Worm (Caenorhabditis elegans): ENCODE results near the gene cct-8.

The cct-8 gene

DNA sequence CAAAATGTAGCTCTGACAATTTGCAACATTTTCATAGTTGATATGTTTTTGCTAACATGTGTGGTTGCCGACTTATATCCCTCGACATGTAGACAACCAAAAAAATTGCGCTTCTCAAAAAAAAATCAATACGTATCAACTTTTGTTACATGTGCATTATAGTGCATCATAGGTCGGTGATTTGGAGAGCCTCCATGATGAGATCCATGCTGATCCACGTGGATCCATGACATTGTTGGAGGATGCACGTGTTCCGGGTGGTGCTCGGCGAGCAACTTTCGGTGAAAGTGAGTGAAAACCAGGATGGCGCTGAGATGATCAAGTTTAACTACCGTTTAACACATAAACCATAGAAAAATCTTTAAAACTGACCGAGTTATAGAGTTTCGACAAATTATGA is 17.3 kb upstream of the cct-8 start:
- TF ChIP-seq snpc-1.2 (GFP tag; IDR thresholded peaks at IDR 0.05) (no peak), lir-3 (tag; optimal IDR thresholded peaks at IDR 0.05) (no peak), zip-11 (GFP tag; IDR thresholded peaks at IDR 0.05) (no peak), lin-39 (tag; optimal IDR thresholded peaks at IDR 0.05) (no peak), hmg-1.1 (GFP tag; IDR thresholded peaks at IDR 0.05) (peak; percentile 9; the same call in 1 of the 2 replicates), T20F7.1 (GFP tag; optimal IDR thresholded peaks at IDR 0.05) (no peak), hlh-11 (tag; optimal IDR thresholded peaks at IDR 0.05) (no peak), daf-16 (GFP tag; optimal IDR thresholded peaks at IDR 0.05) (peak in 1 of 2 experiments; percentile 82), daf-16 (tag; optimal IDR thresholded peaks at IDR 0.05) (no peak)

DNA sequence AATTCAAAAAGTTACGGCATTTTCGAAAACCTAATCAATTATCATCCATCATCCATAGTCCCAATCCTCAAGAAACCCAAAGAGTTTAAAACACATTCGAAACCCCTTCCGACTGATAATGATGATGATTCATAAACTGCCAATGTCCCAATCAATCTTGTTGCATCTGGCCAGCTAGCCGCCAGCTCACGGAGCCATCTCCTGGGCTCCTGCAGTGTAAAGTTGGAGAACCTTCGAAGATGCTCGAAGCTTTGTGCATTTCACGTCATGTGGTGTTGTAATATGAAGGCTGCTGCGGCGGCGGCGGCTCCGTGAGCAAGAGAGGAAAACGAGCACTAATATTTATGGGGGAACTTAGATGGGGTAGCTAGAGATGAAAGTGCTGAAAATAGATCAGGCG is 14.3 kb upstream of the cct-8 start:
- no peak for TF ChIP-seq fos-1 (tag; optimal IDR thresholded peaks at IDR 0.05)
- TF ChIP-seq dmd-8 (GFP tag; IDR thresholded peaks at IDR 0.05) = no peak
- TF ChIP-seq hlh-11 (tag; optimal IDR thresholded peaks at IDR 0.05) = peak; percentile 19
- peak; percentile 38 for TF ChIP-seq aha-1 (tag)
- TF ChIP-seq lim-7 (GFP tag; IDR thresholded peaks at IDR 0.05) = no peak
- TF ChIP-seq nhr-11 (tag; optimal IDR thresholded peaks at IDR 0.05) = peak; percentile 54

DNA sequence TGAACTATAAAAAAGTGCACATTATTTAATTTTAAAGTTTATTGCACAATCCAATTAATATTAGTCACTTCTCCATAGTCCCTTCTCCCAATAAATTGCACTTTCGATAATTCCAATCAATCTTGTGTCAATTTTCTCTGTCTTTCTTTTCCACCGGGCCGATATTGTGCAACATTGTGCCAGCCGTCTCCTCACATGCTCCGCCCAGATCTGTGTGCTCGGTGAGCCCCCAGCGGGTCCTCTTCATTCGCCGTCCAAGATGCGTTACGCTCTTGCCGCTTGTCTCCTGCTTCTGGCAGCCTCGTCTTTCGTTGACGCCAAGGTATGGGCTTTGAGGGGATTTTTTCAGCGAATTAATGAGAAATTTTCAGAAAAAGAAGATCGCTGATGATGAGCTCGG is 13.5 kb upstream of the cct-8 start, which contains the start of gene ost-1:
TSS of gene ost-1 (plus strand) at position 207 of the 400 bp plus-strand sequence.
- peak; percentile 2 for TF ChIP-seq hlh-11 (tag; optimal IDR thresholded peaks at IDR 0.05)
- TF ChIP-seq ama-1 (optimal IDR thresholded peaks at IDR 0.05) = peak; percentile 41
- no peak for TF ChIP-seq skn-1 (tag; optimal IDR thresholded peaks at IDR 0.05)
- no peak for TF ChIP-seq egl-27 (tag; optimal IDR thresholded peaks at IDR 0.05)
- TF ChIP-seq set-16 (GFP tag; IDR thresholded peaks at IDR 0.05) = peak; percentile 56; the same call in 1 of the 2 replicates

DNA sequence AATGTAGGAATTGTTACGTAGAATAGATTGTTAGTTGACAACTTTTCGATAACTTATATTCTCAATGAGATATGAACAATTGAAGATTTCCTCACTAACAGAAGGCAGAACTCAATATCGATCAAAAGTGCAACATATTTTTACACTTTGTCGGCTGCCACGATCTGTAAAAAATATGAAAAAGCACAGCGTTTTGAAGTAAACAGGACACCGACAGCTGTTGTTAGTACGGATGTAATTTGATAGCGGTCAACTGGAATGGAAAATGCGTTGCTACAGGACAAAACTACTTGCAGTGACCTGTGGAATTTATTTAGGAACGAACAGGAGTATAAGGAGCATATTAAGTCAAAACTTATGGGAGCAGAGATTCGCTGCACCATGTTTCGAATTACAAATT is 12.3 kb upstream of the cct-8 start:
- no peak for TF ChIP-seq daf-19 (GFP tag; conservative IDR thresholded peaks at IDR 0.05)
- TF ChIP-seq dve-1 (tag; optimal IDR thresholded peaks at IDR 0.05; ENCODE audit: insufficient read depth) = no peak
- TF ChIP-seq tag-97 (GFP tag; IDR thresholded peaks at IDR 0.05) = no peak
- no peak for TF ChIP-seq duxl-1 (tag; optimal IDR thresholded peaks at IDR 0.05; ENCODE audit: poor library complexity)
- no peak for TF ChIP-seq spr-3 (GFP tag; optimal IDR thresholded peaks at IDR 0.05)
- no peak for TF ChIP-seq F10B5.3 (tag; optimal IDR thresholded peaks at IDR 0.05)

DNA sequence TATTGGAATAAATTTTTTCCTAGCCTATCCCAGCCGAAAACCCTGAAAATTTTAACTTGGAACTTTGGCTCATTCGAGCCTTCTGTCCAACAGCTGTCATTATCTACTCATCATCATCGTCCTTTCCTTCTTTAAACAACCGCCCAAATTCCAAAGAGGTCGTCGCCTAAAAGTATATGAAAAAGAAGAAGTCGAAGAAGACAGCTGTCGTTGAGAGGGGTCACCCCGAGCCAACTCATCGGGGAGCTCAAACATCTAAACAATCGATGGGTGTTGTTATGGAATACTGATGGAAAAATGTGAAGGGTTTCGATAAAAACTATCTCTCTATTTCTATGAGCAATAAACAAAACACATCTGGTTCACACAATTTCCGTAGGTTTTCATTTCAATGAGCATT is 11.4 kb upstream of the cct-8 start:
- TF ChIP-seq mxl-3 (GFP tag; optimal IDR thresholded peaks at IDR 0.05) = no peak
- TF ChIP-seq daf-16 (GFP tag; optimal IDR thresholded peaks at IDR 0.05) = peak in 1 of 2 experiments; percentile 56
- no peak for TF ChIP-seq daf-16 (tag; optimal IDR thresholded peaks at IDR 0.05)

DNA sequence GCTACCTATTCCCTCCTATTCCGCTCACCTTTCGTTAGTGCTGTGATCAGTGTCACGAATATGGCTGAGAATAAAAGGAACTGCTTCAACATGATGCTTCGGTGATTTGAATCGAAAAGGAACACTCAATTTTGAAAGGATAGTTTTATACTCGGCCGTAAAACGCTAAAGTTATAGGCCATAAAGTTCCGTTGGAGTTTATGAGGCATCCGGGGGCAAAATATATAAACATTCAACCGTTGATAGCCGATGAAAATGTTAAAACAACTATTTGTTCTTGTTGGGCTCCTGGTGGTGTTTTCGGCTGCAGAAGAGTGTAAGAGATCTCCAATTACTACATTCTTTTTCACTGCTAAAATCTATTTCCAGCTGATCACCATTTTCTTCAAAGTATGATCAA is 10.8 kb upstream of the cct-8 start, which contains the start of the genes C44B12.9 and C44B12.3:
TSS of gene C44B12.9 (minus strand) at position 101 of the 400 bp plus-strand sequence.
TSS of gene C44B12.3 (plus strand) at position 249 of the 400 bp plus-strand sequence.
- TF ChIP-seq lin-13 (GFP tag; optimal IDR thresholded peaks at IDR 0.05) (no peak), set-16 (GFP tag; IDR thresholded peaks at IDR 0.05) (no peak), attf-4 (tag; optimal IDR thresholded peaks at IDR 0.05) (no peak), F26F4.8 (GFP tag; conservative IDR thresholded peaks at IDR 0.05) (no peak), jun-1 (tag; optimal IDR thresholded peaks at IDR 0.05) (no peak), Y48G9A.11 (GFP tag; IDR thresholded peaks at IDR 0.05) (no peak), daf-8 (GFP tag; IDR thresholded peaks at IDR 0.05) (no peak), daf-19 (GFP tag; conservative IDR thresholded peaks at IDR 0.05) (no peak), zag-1 (tag; optimal IDR thresholded peaks at IDR 0.05) (no peak), T20F7.1 (GFP tag; optimal IDR thresholded peaks at IDR 0.05) (no peak), daf-16 (GFP tag; optimal IDR thresholded peaks at IDR 0.05) (no peak), daf-16 (tag; optimal IDR thresholded peaks at IDR 0.05) (no peak), lir-3 (tag; optimal IDR thresholded peaks at IDR 0.05) (no peak), nhr-28 (tag; optimal IDR thresholded peaks at IDR 0.05) (no peak)

Measured in whole organism, L4 larva.